Worm (Caenorhabditis elegans) whole organism, L4 larva: ENCODE results near the gene art-1.

Source experiments
- D1046.2 ChIP-seq: fragments of 200-800 bp; sonication (Bioruptor generic); IDR thresholded peaks from 2 replicates; pipeline ENCODE4 v1.3.6; 2022; ENCODE audit warnings: missing genetic modification characterization, missing compliant biosample characterization
- F10B5.3 ChIP-seq: sonication (generic microtip); optimal IDR thresholded peaks from 2 replicates; lab custom pipeline; 2016; ENCODE audit warnings: mild to moderate bottlenecking, missing genetic modification characterization, missing compliant biosample characterization
- F26F4.8 ChIP-seq: fragments of 200-800 bp; sonication (Bioruptor generic); conservative IDR thresholded peaks from 2 replicates; pipeline ENCODE4 v1.3.6; 2022; ENCODE audit warnings: missing genetic modification characterization, missing compliant biosample characterization
- F37D6.2 ChIP-seq: sonication (generic microtip); optimal IDR thresholded peaks from 2 replicates; lab custom pipeline; 2016; ENCODE audit warnings: mild to moderate bottlenecking, missing genetic modification characterization, missing compliant biosample characterization
- F49E8.2 ChIP-seq: sonication (generic microtip); optimal IDR thresholded peaks from 2 replicates; lab custom pipeline; 2016; ENCODE audit warnings: missing compliant biosample characterization, mild to moderate bottlenecking, missing genetic modification characterization, borderline replicate concordance
- T26A8.4 ChIP-seq: fragments of 200-800 bp; sonication (Bioruptor generic); IDR thresholded peaks from 2 replicates; pipeline ENCODE4 v1.3.6; 2022; ENCODE audit warnings: missing genetic modification characterization, missing compliant biosample characterization
- Y105C5A.15 ChIP-seq: fragments of 200-800 bp; sonication (Bioruptor generic); IDR thresholded peaks from 2 replicates; pipeline ENCODE4 v1.3.6; 2022; ENCODE audit warnings: missing genetic modification characterization, missing compliant biosample characterization
- Y48G9A.11 ChIP-seq: fragments of 200-800 bp; sonication (Bioruptor generic); IDR thresholded peaks from 2 replicates; pipeline ENCODE4 v1.3.6; 2022; ENCODE audit warnings: missing genetic modification reagents, missing genetic modification characterization, missing compliant biosample characterization
- ZK337.2 ChIP-seq: fragments of 200-800 bp; sonication (Bioruptor generic); IDR thresholded peaks from 2 replicates; pipeline ENCODE4 v1.3.6; 2022; ENCODE audit warnings: missing genetic modification reagents, missing genetic modification characterization, missing compliant biosample characterization
- ama-1 ChIP-seq: fragments of 150-350 bp; optimal IDR thresholded peaks from 2 replicates; lab custom pipeline; 2014; ENCODE audit warnings: inconsistent platforms, mixed read lengths
- arid-1 ChIP-seq: fragments of 200-800 bp; sonication (Bioruptor generic); conservative IDR thresholded peaks from 2 replicates; pipeline ENCODE4 v1.3.6; 2022; ENCODE audit warnings: missing genetic modification reagents, missing genetic modification characterization, missing compliant biosample characterization
- attf-4 ChIP-seq: sonication (generic microtip); optimal IDR thresholded peaks from 3 replicates; lab custom pipeline; 2017; ENCODE audit warnings: missing biosample characterization, missing genetic modification characterization
- ceh-44 ChIP-seq: fragments of 200-800 bp; sonication (Bioruptor generic); IDR thresholded peaks from 2 replicates; pipeline ENCODE4 v1.3.6; 2022; ENCODE audit warnings: missing genetic modification reagents, missing genetic modification characterization, missing compliant biosample characterization
- ceh-82 ChIP-seq: sonication (generic microtip); optimal IDR thresholded peaks from 2 replicates; lab custom pipeline; 2017; ENCODE audit warnings: missing biosample characterization, missing genetic modification characterization
- ces-1 ChIP-seq: fragments of 150-350 bp; sonication (generic microtip); optimal IDR thresholded peaks from 4 replicates; lab custom pipeline; 2014; ENCODE audit warnings: missing biosample characterization, missing genetic modification reagents, missing genetic modification characterization
- ctbp-1 ChIP-seq: fragments of 200-800 bp; sonication (Bioruptor generic); IDR thresholded peaks from 2 replicates; pipeline ENCODE4 v1.3.6; 2022; ENCODE audit warnings: missing genetic modification reagents, missing genetic modification characterization, missing compliant biosample characterization
- daf-16 ChIP-seq, 3 experiments: sonication (generic microtip); optimal IDR thresholded peaks; 2 replicates each; lab custom pipeline; 2016 to 2017; ENCODE audit warnings: missing genetic modification characterization in 3 of 3, missing genetic modification reagents in 3 of 3, mild to moderate bottlenecking in 2 of 3, missing compliant biosample characterization in 2 of 3, missing biosample characterization in 1 of 3, moderate library complexity in 1 of 3
- daf-19 ChIP-seq: fragments of 200-800 bp; sonication (Bioruptor generic); conservative IDR thresholded peaks from 2 replicates; pipeline ENCODE4 v1.3.6; 2022; ENCODE audit warnings: missing genetic modification characterization, missing compliant biosample characterization
- dmd-6 ChIP-seq: fragments of 200-800 bp; sonication (Bioruptor generic); IDR thresholded peaks from 2 replicates; pipeline ENCODE4 v1.3.6; 2022; ENCODE audit warnings: missing genetic modification reagents, missing genetic modification characterization, missing compliant biosample characterization
- dmd-8 ChIP-seq: fragments of 200-800 bp; sonication (Bioruptor generic); IDR thresholded peaks from 2 replicates; pipeline ENCODE4 v1.3.6; 2022; ENCODE audit warnings: missing genetic modification characterization, missing compliant biosample characterization
- fkh-10 ChIP-seq: fragments of 150-350 bp; optimal IDR thresholded peaks from 2 replicates; lab custom pipeline; 2014; ENCODE audit warnings: missing biosample characterization, missing genetic modification reagents, missing genetic modification characterization
- gei-8 ChIP-seq: fragments of 200-800 bp; sonication (Bioruptor generic); optimal IDR thresholded peaks from 2 replicates; lab custom pipeline; 2018; ENCODE audit warnings: mild to moderate bottlenecking, missing genetic modification characterization, missing compliant biosample characterization
- hif-1 ChIP-seq, 2 experiments: sonication (generic microtip); optimal IDR thresholded peaks; 2 replicates each; lab custom pipeline; 2016 to 2017; ENCODE audit warnings: missing compliant biosample characterization in 2 of 2, missing genetic modification characterization in 2 of 2, missing genetic modification reagents in 2 of 2, missing genotype in 2 of 2, mild to moderate bottlenecking in 1 of 2
- hlh-11 ChIP-seq: fragments of 200-800 bp; sonication (Bioruptor generic); optimal IDR thresholded peaks from 2 replicates; lab custom pipeline; 2018; ENCODE audit warnings: mild to moderate bottlenecking, missing genetic modification characterization, missing compliant biosample characterization
- hlh-30 ChIP-seq: sonication (generic microtip); optimal IDR thresholded peaks from 2 replicates; lab custom pipeline; 2017; ENCODE audit warnings: antibody characterized with exemption, mild to moderate bottlenecking, missing genetic modification characterization, missing compliant biosample characterization; ENCODE audit not compliant: insufficient read depth
- hmg-1.1 ChIP-seq: fragments of 200-800 bp; sonication (Bioruptor generic); IDR thresholded peaks from 2 replicates; pipeline ENCODE4 v1.3.6; 2022; ENCODE audit warnings: missing genetic modification reagents, missing genetic modification characterization, missing compliant biosample characterization
- lin-29 ChIP-seq: fragments of 200-800 bp; sonication (Bioruptor generic); IDR thresholded peaks from 2 replicates; pipeline ENCODE4 v1.3.6; 2022; ENCODE audit warnings: missing genetic modification reagents, missing genetic modification characterization, missing compliant biosample characterization
- madf-5 ChIP-seq, 2 experiments: fragments of 200-800 bp; sonication (Bioruptor generic); IDR thresholded peaks; 2 replicates each; pipeline ENCODE4 v1.3.6; 2022; ENCODE audit warnings: missing compliant biosample characterization in 2 of 2, missing genetic modification characterization in 2 of 2
- mdl-1 ChIP-seq, 2 experiments: fragments of 150-350 bp in 1 of 2; sonication (generic microtip) in 1 of 2; optimal IDR thresholded peaks; 2 replicates each; lab custom pipeline; 2014 to 2017; ENCODE audit warnings: missing biosample characterization in 2 of 2, missing genetic modification characterization in 2 of 2
- mdt-29 ChIP-seq: fragments of 200-800 bp; sonication (Bioruptor generic); IDR thresholded peaks from 2 replicates; pipeline ENCODE4 v1.3.6; 2022; ENCODE audit warnings: missing genetic modification reagents, missing genetic modification characterization, missing compliant biosample characterization
- mep-1 ChIP-seq: fragments of 150-350 bp; sonication (generic microtip); optimal IDR thresholded peaks from 3 replicates; lab custom pipeline; 2014; ENCODE audit warnings: missing biosample characterization, missing genetic modification characterization
- mes-2 ChIP-seq: sonication (generic microtip); optimal IDR thresholded peaks from 2 replicates; lab custom pipeline; 2016; ENCODE audit warnings: missing genotype, mild to moderate bottlenecking, missing genetic modification characterization, missing compliant biosample characterization; ENCODE audit not compliant: poor library complexity, severe bottlenecking
- mxl-3 ChIP-seq: fragments of 200-800 bp; sonication (Bioruptor generic); optimal IDR thresholded peaks from 2 replicates; lab custom pipeline; 2018; ENCODE audit warnings: mild to moderate bottlenecking, missing genetic modification characterization, missing compliant biosample characterization
- nhr-111 ChIP-seq: fragments of 200-800 bp; sonication (Bioruptor generic); optimal IDR thresholded peaks from 2 replicates; lab custom pipeline; 2018; ENCODE audit warnings: mild to moderate bottlenecking, missing genetic modification characterization, missing compliant biosample characterization
- nhr-237 ChIP-seq: sonication (generic microtip); optimal IDR thresholded peaks from 2 replicates; lab custom pipeline; 2017; ENCODE audit warnings: missing biosample characterization, missing genetic modification characterization
- nhr-76 ChIP-seq: fragments of 150-350 bp; optimal IDR thresholded peaks from 2 replicates; lab custom pipeline; 2014; ENCODE audit warnings: missing biosample characterization, missing genetic modification characterization
- nhr-77 ChIP-seq: fragments of 150-350 bp; optimal IDR thresholded peaks from 2 replicates; lab custom pipeline; 2014; ENCODE audit warnings: missing biosample characterization, missing genetic modification characterization
- php-3 ChIP-seq: fragments of 200-800 bp; sonication (Bioruptor generic); IDR thresholded peaks from 2 replicates; pipeline ENCODE4 v1.3.6; 2022; ENCODE audit warnings: missing genetic modification reagents, missing genetic modification characterization, missing compliant biosample characterization
- pqm-1 ChIP-seq: sonication (generic microtip); optimal IDR thresholded peaks from 2 replicates; lab custom pipeline; 2017; ENCODE audit warnings: missing biosample characterization, missing genetic modification characterization
- rbr-2 ChIP-seq: sonication (generic microtip); optimal IDR thresholded peaks from 2 replicates; lab custom pipeline; 2016; ENCODE audit warnings: missing genotype, missing genetic modification characterization, missing compliant biosample characterization
- saeg-2 ChIP-seq: fragments of 200-800 bp; sonication (Bioruptor generic); IDR thresholded peaks from 2 replicates; pipeline ENCODE4 v1.3.6; 2022; ENCODE audit warnings: missing genetic modification reagents, missing genetic modification characterization, missing compliant biosample characterization
- sdz-12 ChIP-seq: fragments of 200-800 bp; sonication (Bioruptor generic); optimal IDR thresholded peaks from 2 replicates; lab custom pipeline; 2018; ENCODE audit warnings: mild to moderate bottlenecking, missing genetic modification characterization, missing compliant biosample characterization
- snpc-4 ChIP-seq: fragments of 150-350 bp; optimal IDR thresholded peaks from 2 replicates; lab custom pipeline; 2014; ENCODE audit warnings: missing biosample characterization, missing genetic modification characterization
- spr-3 ChIP-seq: fragments of 200-800 bp; sonication (Bioruptor generic); optimal IDR thresholded peaks from 2 replicates; lab custom pipeline; 2018; ENCODE audit warnings: mild to moderate bottlenecking, missing genetic modification characterization, missing compliant biosample characterization
- tag-97 ChIP-seq: fragments of 200-800 bp; sonication (Bioruptor generic); IDR thresholded peaks from 2 replicates; pipeline ENCODE4 v1.3.6; 2022; ENCODE audit warnings: missing genetic modification characterization, missing compliant biosample characterization
- tra-1 ChIP-seq: fragments of 200-800 bp; sonication (Bioruptor generic); IDR thresholded peaks from 2 replicates; pipeline ENCODE4 v1.3.6; 2022; ENCODE audit warnings: missing genetic modification reagents, missing genetic modification characterization, missing compliant biosample characterization
- unc-130 ChIP-seq: sonication (generic microtip); optimal IDR thresholded peaks from 2 replicates; lab custom pipeline; 2016; ENCODE audit warnings: missing genetic modification reagents, missing genetic modification characterization, missing compliant biosample characterization
- unc-39 ChIP-seq: sonication (generic microtip); optimal IDR thresholded peaks from 2 replicates; lab custom pipeline; 2017; ENCODE audit warnings: missing biosample characterization, missing genetic modification characterization
- vab-7 ChIP-seq: fragments of 200-800 bp; sonication (Bioruptor generic); IDR thresholded peaks from 2 replicates; pipeline ENCODE4 v1.3.6; 2022; ENCODE audit warnings: missing genetic modification reagents, missing genetic modification characterization, missing compliant biosample characterization
- zfp-2 ChIP-seq: sonication (generic microtip); optimal IDR thresholded peaks from 2 replicates; lab custom pipeline; 2016; ENCODE audit warnings: mild to moderate bottlenecking, missing genetic modification characterization, missing compliant biosample characterization
- zfp-3 ChIP-seq: fragments of 200-800 bp; sonication (Bioruptor generic); conservative IDR thresholded peaks from 2 replicates; pipeline ENCODE4 v1.3.6; 2022; ENCODE audit warnings: missing genetic modification reagents, missing genetic modification characterization, missing compliant biosample characterization
- zip-11 ChIP-seq: fragments of 200-800 bp; sonication (Bioruptor generic); IDR thresholded peaks from 2 replicates; pipeline ENCODE4 v1.3.6; 2022; ENCODE audit warnings: missing genetic modification characterization, missing compliant biosample characterization

art-1 gene

ce11 chrII:6928416-6928815, 43.6 kb downstream of the art-1 start, which contains the start of gene flcn-1:
Gene flcn-1 (plus strand): TSS chrII:6928763.
- TF ChIP-seq ceh-82: no peak
- no peak for TF ChIP-seq gei-8
- no peak for TF ChIP-seq tag-97 (GFP tag; lab: Robert Waterston, UW)
- no peak for TF ChIP-seq T26A8.4
- no peak for TF ChIP-seq F37D6.2 (tag; lab: Kevin White, UChicago)
- peak; percentile 16 for TF ChIP-seq rbr-2 (tag; lab: Kevin White, UChicago)
- no peak for TF ChIP-seq F26F4.8 (GFP tag; lab: Robert Waterston, UW)
- no peak for TF ChIP-seq fkh-10 (GFP tag; lab: Kevin White, UChicago)
- no peak for TF ChIP-seq nhr-77
- no peak for TF ChIP-seq zfp-2 (tag; lab: Kevin White, UChicago)
- no peak for TF ChIP-seq ceh-44 (GFP tag; lab: Robert Waterston, UW)
- TF ChIP-seq dmd-6 (GFP tag; lab: Robert Waterston, UW): 0 out of 2 replicates have a peak, but pooled peaks have one; percentile 28
- no peak for TF ChIP-seq daf-19 (GFP tag; lab: Robert Waterston, UW)
- TF ChIP-seq ZK337.2 (GFP tag; lab: Robert Waterston, UW): no peak
- TF ChIP-seq ctbp-1 (GFP tag; lab: Robert Waterston, UW): no peak
- TF ChIP-seq zfp-3 (GFP tag; lab: Robert Waterston, UW): no peak
- TF ChIP-seq nhr-111 (GFP tag; lab: Kevin White, UChicago): no peak
- no peak for TF ChIP-seq snpc-4 (tag; lab: Kevin White, UChicago)
- TF ChIP-seq mdl-1 (tag; optimal IDR thresholded peaks at IDR 0.05; lab: Kevin White, UChicago): peak in 1 of 2 experiments; percentile 34
- TF ChIP-seq unc-130 (GFP tag; lab: Kevin White, UChicago): no peak
- TF ChIP-seq unc-39: no peak
- TF ChIP-seq pqm-1: no peak
- TF ChIP-seq dmd-8: no peak
- TF ChIP-seq tra-1 (GFP tag; lab: Robert Waterston, UW): no peak
- TF ChIP-seq mep-1 (tag; lab: Kevin White, UChicago): peak; percentile 57
- TF ChIP-seq php-3: no peak
- no peak for TF ChIP-seq madf-5 (GFP tag; IDR thresholded peaks at IDR 0.05; lab: Robert Waterston, UW)
- peak; percentile 44 for TF ChIP-seq mes-2 (tag; lab: Kevin White, UChicago)
- TF ChIP-seq D1046.2: no peak
- TF ChIP-seq mxl-3 (GFP tag; lab: Kevin White, UChicago): no peak
- TF ChIP-seq hif-1 (tag; optimal IDR thresholded peaks at IDR 0.05; lab: Kevin White, UChicago): no peak
- TF ChIP-seq nhr-237 (tag; lab: Kevin White, UChicago): no peak
- no peak for TF ChIP-seq spr-3
- no peak for TF ChIP-seq Y48G9A.11
- TF ChIP-seq hmg-1.1 (GFP tag; lab: Robert Waterston, UW): no peak
- TF ChIP-seq ces-1 (GFP tag; lab: Kevin White, UChicago): no peak
- no peak for TF ChIP-seq vab-7 (GFP tag; lab: Robert Waterston, UW)
- no peak for TF ChIP-seq daf-16 (GFP tag; optimal IDR thresholded peaks at IDR 0.05; lab: Kevin White, UChicago)
- peak; percentile 41 for TF ChIP-seq daf-16 (tag; optimal IDR thresholded peaks at IDR 0.05; lab: Kevin White, UChicago)
- TF ChIP-seq sdz-12 (GFP tag; lab: Kevin White, UChicago): no peak
- no peak for TF ChIP-seq mdt-29
- peak; percentile 61 for TF ChIP-seq hlh-11 (tag; lab: Kevin White, UChicago)
- TF ChIP-seq Y105C5A.15: no peak
- TF ChIP-seq lin-29 (GFP tag; lab: Robert Waterston, UW): no peak
- TF ChIP-seq nhr-76 (tag; lab: Kevin White, UChicago): no peak
- no peak for TF ChIP-seq F10B5.3
- no peak for TF ChIP-seq zip-11
- no peak for TF ChIP-seq F49E8.2 (tag; lab: Kevin White, UChicago)
- TF ChIP-seq attf-4 (tag; lab: Kevin White, UChicago): no peak
- TF ChIP-seq ama-1 (lab: Kevin White, UChicago): no peak
- peak; percentile 96 for TF ChIP-seq hlh-30 (tag; lab: Kevin White, UChicago)
- TF ChIP-seq arid-1: no peak
- no peak for TF ChIP-seq saeg-2 (GFP tag; lab: Robert Waterston, UW)
